Fruit fly (Drosophila melanogaster) whole organism, prepupa: Measurements from ENCODE around the gene CG42571.

ENCODE experiments used
- Blimp-1 ChIP-seq: fragments of 200-800 bp; sonication (Bioruptor generic); optimal IDR thresholded peaks from 3 replicates; lab custom pipeline; 2017; ENCODE audit warnings: missing biosample characterization, missing genetic modification characterization, mild to moderate bottlenecking, moderate library complexity, missing genetic modification reagents
- CG10669 ChIP-seq: fragments of 200-800 bp; sonication (Bioruptor generic); optimal IDR thresholded peaks from 3 replicates; lab custom pipeline; 2018; ENCODE audit warnings: missing biosample characterization, mild to moderate bottlenecking, missing genetic modification characterization, moderate library complexity
- CG11294 ChIP-seq: fragments of 200-800 bp; sonication (Bioruptor generic); IDR thresholded peaks from 2 replicates; pipeline ENCODE4 v1.3.6; 2022; ENCODE audit warnings: missing biosample characterization, missing genetic modification characterization
- CG11762 ChIP-seq: fragments of 200-800 bp; sonication (Bioruptor generic); optimal IDR thresholded peaks from 3 replicates; lab custom pipeline; 2016; ENCODE audit warnings: missing biosample characterization, missing genetic modification characterization; ENCODE audit not compliant: insufficient read depth
- CG1621 ChIP-seq: fragments of 200-800 bp; sonication (Bioruptor generic); optimal IDR thresholded peaks from 3 replicates; lab custom pipeline; 2018; ENCODE audit warnings: missing biosample characterization, mild to moderate bottlenecking, missing genetic modification characterization
- CG16779 ChIP-seq: fragments of 200-800 bp; sonication (Bioruptor generic); optimal IDR thresholded peaks from 3 replicates; lab custom pipeline; 2017; ENCODE audit warnings: missing biosample characterization, mild to moderate bottlenecking, missing genetic modification characterization
- CG31627 ChIP-seq: fragments of 200-800 bp; sonication (Bioruptor generic); optimal IDR thresholded peaks from 3 replicates; lab custom pipeline; 2016; ENCODE audit warnings: missing biosample characterization, missing genetic modification characterization
- CG32006 ChIP-seq: fragments of 200-800 bp; sonication (Bioruptor generic); optimal IDR thresholded peaks from 3 replicates; lab custom pipeline; 2017; ENCODE audit warnings: missing biosample characterization, mild to moderate bottlenecking, missing genetic modification characterization
- CG34406 ChIP-seq: fragments of 200-800 bp; sonication (Bioruptor generic); optimal IDR thresholded peaks from 3 replicates; lab custom pipeline; 2016; ENCODE audit warnings: missing biosample characterization, missing genetic modification characterization
- CG3919 ChIP-seq: fragments of 200-800 bp; sonication (Bioruptor generic); optimal IDR thresholded peaks from 3 replicates; lab custom pipeline; 2016; ENCODE audit warnings: missing biosample characterization, missing genetic modification characterization
- CG4318 ChIP-seq: fragments of 200-800 bp; sonication (Bioruptor generic); optimal IDR thresholded peaks from 3 replicates; lab custom pipeline; 2017; ENCODE audit warnings: missing biosample characterization, mild to moderate bottlenecking, missing genetic modification characterization
- CG6792 ChIP-seq: fragments of 200-800 bp; sonication (Bioruptor generic); optimal IDR thresholded peaks from 3 replicates; lab custom pipeline; 2016; ENCODE audit warnings: missing biosample characterization, missing genetic modification characterization
- CG6808 ChIP-seq: fragments of 200-800 bp; sonication (Bioruptor generic); optimal IDR thresholded peaks from 3 replicates; lab custom pipeline; 2017; ENCODE audit warnings: missing biosample characterization, missing genetic modification characterization, mild to moderate bottlenecking, moderate library complexity, missing genetic modification reagents
- CG6854 ChIP-seq: fragments of 200-800 bp; sonication (Bioruptor generic); optimal IDR thresholded peaks from 2 replicates; lab custom pipeline; 2017; ENCODE audit warnings: missing biosample characterization, mild to moderate bottlenecking, missing genetic modification characterization
- CG7368 ChIP-seq: fragments of 200-800 bp; sonication (Bioruptor generic); optimal IDR thresholded peaks from 3 replicates; lab custom pipeline; 2016; ENCODE audit warnings: missing biosample characterization, missing genetic modification characterization
- Eip75B ChIP-seq: fragments of 200-800 bp; sonication (Bioruptor generic); optimal IDR thresholded peaks from 3 replicates; lab custom pipeline; 2016; ENCODE audit warnings: missing biosample characterization, missing genetic modification characterization
- Eip78C ChIP-seq: fragments of 200-800 bp; sonication (Bioruptor generic); peaks from one replicate; lab custom pipeline; 2016; ENCODE audit warnings: missing biosample characterization, missing genetic modification characterization
- Ets21C ChIP-seq: fragments of 200-800 bp; sonication (Bioruptor generic); optimal IDR thresholded peaks from 3 replicates; lab custom pipeline; 2016; ENCODE audit warnings: missing biosample characterization, missing genetic modification characterization
- Ets96B ChIP-seq: fragments of 200-800 bp; optimal IDR thresholded peaks from 2 replicates; lab custom pipeline; 2019; ENCODE audit warnings: missing biosample characterization, mild to moderate bottlenecking, missing genetic modification characterization, moderate library complexity
- Hr38 ChIP-seq: sonication (Bioruptor generic); optimal IDR thresholded peaks from 2 replicates; lab custom pipeline; 2016; ENCODE audit warnings: missing biosample characterization, missing genetic modification characterization
- Hr4 ChIP-seq: fragments of 200-800 bp; sonication (Bioruptor generic); optimal IDR thresholded peaks from 3 replicates; lab custom pipeline; 2016; ENCODE audit warnings: missing biosample characterization, missing genetic modification characterization
- Lpt ChIP-seq: fragments of 200-800 bp; sonication (Bioruptor generic); optimal IDR thresholded peaks from 3 replicates; lab custom pipeline; 2016; ENCODE audit warnings: missing biosample characterization, missing genetic modification characterization
- Met ChIP-seq: fragments of 200-800 bp; sonication (Bioruptor generic); optimal IDR thresholded peaks from 3 replicates; lab custom pipeline; 2016; ENCODE audit warnings: missing biosample characterization, missing genetic modification characterization
- OdsH ChIP-seq: fragments of 200-800 bp; sonication (Bioruptor generic); optimal IDR thresholded peaks from 3 replicates; lab custom pipeline; 2016; ENCODE audit warnings: missing biosample characterization, missing genetic modification characterization
- Smox ChIP-seq: fragments of 200-800 bp; sonication (Bioruptor generic); optimal IDR thresholded peaks from 3 replicates; lab custom pipeline; 2016; ENCODE audit warnings: missing biosample characterization, missing genetic modification characterization
- Sox102F ChIP-seq: fragments of 200-800 bp; sonication (Bioruptor generic); optimal IDR thresholded peaks from 2 replicates; lab custom pipeline; 2016; ENCODE audit warnings: missing biosample characterization, mild to moderate bottlenecking, missing genetic modification characterization
- Sox14 ChIP-seq: fragments of 200-800 bp; sonication (Bioruptor generic); optimal IDR thresholded peaks from 3 replicates; lab custom pipeline; 2016; ENCODE audit warnings: missing biosample characterization, missing genetic modification characterization
- achi ChIP-seq: fragments of 200-800 bp; sonication (Bioruptor generic); optimal IDR thresholded peaks from 3 replicates; lab custom pipeline; 2016; ENCODE audit warnings: missing biosample characterization, missing genetic modification characterization
- acj6 ChIP-seq: fragments of 200-800 bp; sonication (Bioruptor generic); optimal IDR thresholded peaks from 3 replicates; lab custom pipeline; 2016; ENCODE audit warnings: missing biosample characterization, missing genetic modification characterization
- cyc ChIP-seq: fragments of 200-800 bp; sonication (Bioruptor generic); optimal IDR thresholded peaks from 3 replicates; lab custom pipeline; 2016; ENCODE audit warnings: missing biosample characterization, missing genetic modification characterization
- dac ChIP-seq: fragments of 200-800 bp; sonication (Bioruptor generic); optimal IDR thresholded peaks from 2 replicates; lab custom pipeline; 2017; ENCODE audit warnings: missing biosample characterization, mild to moderate bottlenecking, missing genetic modification characterization
- esn ChIP-seq: fragments of 200-800 bp; sonication (Bioruptor generic); optimal IDR thresholded peaks from 2 replicates; lab custom pipeline; 2016; ENCODE audit warnings: missing biosample characterization, mild to moderate bottlenecking, missing genetic modification characterization, moderate library complexity
- fd59A ChIP-seq: fragments of 200-800 bp; sonication (Bioruptor generic); optimal IDR thresholded peaks from 2 replicates; lab custom pipeline; 2017; ENCODE audit warnings: missing biosample characterization, mild to moderate bottlenecking, missing genetic modification characterization, missing genetic modification reagents
- fd85E ChIP-seq: fragments of 200-800 bp; sonication (Bioruptor generic); optimal IDR thresholded peaks from 3 replicates; lab custom pipeline; 2016; ENCODE audit warnings: missing biosample characterization, missing genetic modification characterization
- fkh ChIP-seq: fragments of 200-800 bp; sonication (Bioruptor generic); optimal IDR thresholded peaks from 3 replicates; lab custom pipeline; 2017; ENCODE audit warnings: missing biosample characterization, mild to moderate bottlenecking, missing genetic modification characterization, moderate library complexity
- salr ChIP-seq, 2 experiments: fragments of 200-800 bp; sonication (Bioruptor generic); optimal IDR thresholded peaks; 3 replicates each; lab custom pipeline; 2016 to 2018; ENCODE audit warnings: missing biosample characterization in 2 of 2, missing genetic modification characterization in 2 of 2, mild to moderate bottlenecking in 1 of 2
- ss ChIP-seq, 2 experiments: fragments of 200-800 bp; sonication (Bioruptor generic); optimal IDR thresholded peaks; 2 replicates in 1 of 2; 3 replicates in 1 of 2; lab custom pipeline; 2017 to 2018; ENCODE audit warnings: mild to moderate bottlenecking in 2 of 2, missing biosample characterization in 2 of 2, missing genetic modification characterization in 2 of 2, moderate library complexity in 1 of 2
- svp ChIP-seq: fragments of 200-800 bp; sonication (Bioruptor generic); peaks from one replicate; lab custom pipeline; 2016; ENCODE audit warnings: missing biosample characterization, missing genetic modification characterization
- topi ChIP-seq: fragments of 200-800 bp; sonication (Bioruptor generic); optimal IDR thresholded peaks from 3 replicates; lab custom pipeline; 2016; ENCODE audit warnings: missing biosample characterization, missing genetic modification characterization
- vri ChIP-seq: fragments of 200-800 bp; sonication (Bioruptor generic); optimal IDR thresholded peaks from 3 replicates; lab custom pipeline; 2016; ENCODE audit warnings: missing biosample characterization, mild to moderate bottlenecking, missing genetic modification characterization

CG42571 gene

DNA sequence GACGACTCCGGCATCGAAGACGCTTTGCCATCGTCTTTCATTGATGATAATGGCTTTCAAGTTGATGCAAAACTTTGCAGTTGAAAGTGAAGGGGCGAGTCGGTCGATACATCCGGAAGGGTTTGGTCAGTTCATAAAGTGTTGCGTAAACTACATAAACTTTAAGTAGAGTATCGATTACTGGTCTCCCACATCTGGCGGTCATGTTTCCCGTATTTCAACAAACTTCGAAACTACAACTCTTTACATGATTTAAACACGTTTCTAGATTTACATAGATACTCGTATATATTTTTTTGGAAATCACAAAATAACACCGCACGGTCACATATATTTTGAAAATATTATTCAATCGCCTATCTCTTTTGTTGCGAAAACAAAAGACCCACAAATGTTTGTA lies 28.5 kb upstream of the CG42571 start, which contains the start of gene CG34452:
Gene CG34452, minus strand, starts transcription at position 101 of the 400 bp plus-strand sequence.
- TF ChIP-seq acj6 (GFP tag; lab: Kevin White, UChicago) (no peak), Eip78C (no peak), CG6808 (GFP tag; lab: Kevin White, UChicago) (no peak), Lpt (no peak), OdsH (GFP tag; lab: Kevin White, UChicago) (no peak)

DNA sequence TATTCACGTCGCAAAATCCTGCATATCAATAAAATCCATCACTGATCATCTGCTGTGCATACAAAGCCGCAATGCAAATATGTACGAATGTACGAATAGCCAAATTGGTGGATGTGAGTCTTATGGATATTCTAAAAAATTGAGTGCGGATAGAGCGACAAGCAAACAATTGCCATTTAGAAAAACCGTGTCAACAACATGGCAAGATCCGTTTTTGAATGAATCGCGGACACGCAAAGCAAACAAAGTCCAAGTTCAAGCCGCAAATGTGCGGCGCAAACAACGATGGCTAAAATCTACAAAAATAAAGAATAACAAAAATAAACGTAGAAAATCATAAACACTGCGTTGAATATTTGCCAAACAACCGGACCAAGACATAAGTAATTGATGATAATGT lies 26.7 kb upstream of the CG42571 start:
- TF ChIP-seq fkh (GFP tag; lab: Kevin White, UChicago) (peak; percentile 87), CG11762 (no peak)

- TF ChIP-seq CG10669 (GFP tag; lab: Kevin White, UChicago) (no peak), Sox102F (no peak), dac (no peak), CG6854 (GFP tag; lab: Kevin White, UChicago) (no peak), CG6792 (GFP tag; lab: Kevin White, UChicago) (no peak), vri (GFP tag; lab: Kevin White, UChicago) (no peak), acj6 (GFP tag; lab: Kevin White, UChicago) (no peak), Ets96B (tag; lab: Kevin White, UChicago) (no peak), Met (GFP tag; lab: Kevin White, UChicago) (peak; percentile 68), topi (GFP tag; lab: Kevin White, UChicago) (no peak), svp (peak; percentile 77), salr (GFP tag; optimal IDR thresholded peaks at IDR 0.05; lab: Kevin White, UChicago) (no peak), Lpt (no peak), CG11294 (GFP tag; lab: Robert Waterston, UW) (no peak), Hr38 (no peak), Sox14 (GFP tag; lab: Kevin White, UChicago) (no peak), cyc (GFP tag; lab: Kevin White, UChicago) (peak; percentile 18), Blimp-1 (GFP tag; lab: Kevin White, UChicago) (no peak), ss (GFP tag; optimal IDR thresholded peaks at IDR 0.05; lab: Kevin White, UChicago) (no peak), Smox (GFP tag; lab: Kevin White, UChicago) (no peak), CG16779 (tag; lab: Kevin White, UChicago) (no peak), fkh (GFP tag; lab: Kevin White, UChicago) (peak; percentile 60)
Measured at dm6 chr3L:15690711-15691591, 25.3 kb upstream of the CG42571 start.

DNA sequence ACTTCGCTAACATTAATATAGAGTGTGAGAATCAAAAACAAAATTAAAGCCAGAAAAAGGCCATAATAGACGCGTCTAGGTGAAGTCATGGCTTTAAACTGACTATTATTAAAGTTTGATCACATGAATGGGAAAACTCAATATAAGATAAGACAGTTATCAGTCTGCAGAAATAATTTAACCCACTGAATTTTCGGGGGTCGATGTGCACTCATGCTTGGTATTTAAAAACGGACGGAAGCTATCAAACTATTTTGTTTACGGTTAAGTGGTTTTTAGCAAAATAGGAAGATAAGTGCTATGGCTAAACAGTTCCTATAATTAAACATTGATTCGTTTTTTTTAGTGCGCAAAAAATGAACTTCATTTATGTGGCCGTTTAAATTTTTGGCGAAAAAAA lies 24.3 kb upstream of the CG42571 start, which contains the start of gene CG34451:
Gene CG34451, minus strand, starts transcription at position 101 of the 400 bp plus-strand sequence.
- no peak for TF ChIP-seq CG7368 (GFP tag; lab: Kevin White, UChicago)
- no peak for TF ChIP-seq CG3919
- no peak for TF ChIP-seq salr (GFP tag; optimal IDR thresholded peaks at IDR 0.05; lab: Kevin White, UChicago)
- no peak for TF ChIP-seq CG34406
- TF ChIP-seq Met (GFP tag; lab: Kevin White, UChicago): no peak
- no peak for TF ChIP-seq svp
- no peak for TF ChIP-seq CG6792 (GFP tag; lab: Kevin White, UChicago)
- no peak for TF ChIP-seq OdsH (GFP tag; lab: Kevin White, UChicago)
- no peak for TF ChIP-seq CG31627 (GFP tag; lab: Kevin White, UChicago)

DNA sequence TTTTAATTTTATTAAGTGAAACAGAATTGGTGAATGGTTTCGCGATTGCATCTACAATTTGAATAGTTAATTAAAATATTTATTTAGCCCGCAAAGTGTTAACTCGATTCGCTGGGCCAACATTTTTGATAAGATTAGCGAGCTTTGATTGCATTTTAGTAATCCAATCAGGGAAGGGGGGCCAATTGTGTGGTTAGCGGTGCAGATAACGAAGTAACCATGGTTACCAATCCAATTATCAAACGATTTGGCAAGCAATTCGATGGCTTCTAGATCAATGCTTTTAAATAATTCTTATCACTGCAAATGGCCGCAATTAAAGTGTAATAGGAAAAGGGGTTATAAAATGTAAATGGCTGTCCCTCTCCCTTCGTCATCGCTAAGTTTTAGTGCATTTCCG lies 23.9 kb upstream of the CG42571 start:
- TF ChIP-seq Eip75B (GFP tag; lab: Kevin White, UChicago): no peak
- no peak for TF ChIP-seq CG4318 (GFP tag; lab: Kevin White, UChicago)
- TF ChIP-seq CG1621 (tag; lab: Kevin White, UChicago): no peak
- no peak for TF ChIP-seq ss (GFP tag; optimal IDR thresholded peaks at IDR 0.05; lab: Kevin White, UChicago)
- TF ChIP-seq CG32006 (GFP tag; lab: Kevin White, UChicago): no peak
- TF ChIP-seq Hr4 (GFP tag; lab: Kevin White, UChicago): no peak
- TF ChIP-seq fd59A (GFP tag; lab: Kevin White, UChicago): no peak
- TF ChIP-seq fd85E: no peak
- no peak for TF ChIP-seq esn (GFP tag; lab: Kevin White, UChicago)
- TF ChIP-seq CG6808 (GFP tag; lab: Kevin White, UChicago): no peak
- no peak for TF ChIP-seq svp
- no peak for TF ChIP-seq Ets21C (GFP tag; lab: Kevin White, UChicago)
- no peak for TF ChIP-seq achi (GFP tag; lab: Kevin White, UChicago)
